Fruit fly (Drosophila melanogaster): ENCODE results near the gene Amt.
A peak's percentile ranks its signal among the peaks of the same experiment; 100 is the strongest.

Amt gene

DNA sequence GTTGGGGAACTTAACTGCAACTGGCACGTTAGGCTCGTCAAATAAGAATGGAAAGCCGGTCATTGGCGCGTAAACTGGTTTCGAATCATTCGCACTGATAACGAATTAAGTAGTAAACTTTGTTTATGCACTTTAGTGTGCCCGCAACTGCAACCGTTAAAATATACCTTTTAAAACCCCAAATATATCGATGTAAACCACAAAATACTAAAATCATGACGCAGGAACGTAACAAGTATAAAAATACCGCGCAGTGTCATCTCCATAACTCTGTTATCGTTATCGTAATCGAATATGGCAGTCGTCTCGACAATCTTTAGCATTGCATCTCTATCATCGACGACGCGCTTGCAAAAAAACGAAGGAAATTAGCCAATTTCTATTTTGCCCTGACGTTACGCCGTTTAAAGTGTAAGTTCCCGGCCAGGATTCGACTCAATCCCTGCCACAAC, 23.6 kb downstream of the Amt start, which contains the start of the genes CG31344 and Caf1-55 (continued):
- TF ChIP-seq CG2129 (GFP tag; IDR thresholded peaks at IDR 0.05; ENCODE audit: partially characterized antibody) = peak; percentile 65
- no peak for TF ChIP-seq nom (GFP tag; optimal IDR thresholded peaks at IDR 0.05)
- TF ChIP-seq Vsx1 (GFP tag; optimal IDR thresholded peaks at IDR 0.05) = peak; percentile 16
- TF ChIP-seq CG6791 (GFP tag; IDR thresholded peaks at IDR 0.05; ENCODE audit: partially characterized antibody) = peak; percentile 88
- TF ChIP-seq seq (GFP tag; IDR thresholded peaks at IDR 0.05) = no peak
- TF ChIP-seq unc-4 (GFP tag; IDR thresholded peaks at IDR 0.05; ENCODE audit: partially characterized antibody) = peak; percentile 84
- TF ChIP-seq CG9437 (GFP tag; optimal IDR thresholded peaks at IDR 0.05) = peak; percentile 79
- TF ChIP-seq CG9797 (GFP tag; optimal IDR thresholded peaks at IDR 0.05) = peak; percentile 91
- peak; percentile 93; the same call in 2 of the 4 replicates for TF ChIP-seq chinmo (GFP tag; IDR thresholded peaks at IDR 0.05; ENCODE audit: partially characterized antibody)
- TF ChIP-seq CG15073 (GFP tag; optimal IDR thresholded peaks at IDR 0.05) = no peak
- peak; percentile 61; the same call in 2 of the 3 replicates for TF ChIP-seq CG14860 (GFP tag; IDR thresholded peaks at IDR 0.05; ENCODE audit: partially characterized antibody)
- TF ChIP-seq abd-A (tag; optimal IDR thresholded peaks at IDR 0.05) = no peak
- no peak for TF ChIP-seq HHEX (GFP tag; optimal IDR thresholded peaks at IDR 0.05)
- TF ChIP-seq CG11696 (GFP tag; IDR thresholded peaks at IDR 0.05) = no peak
- no peak for TF ChIP-seq schlank (tag; optimal IDR thresholded peaks at IDR 0.05)
- TF ChIP-seq H2.0 (GFP tag; IDR thresholded peaks at IDR 0.05) = no peak
- TF ChIP-seq CG12071 (GFP tag; optimal IDR thresholded peaks at IDR 0.05) = no peak
- TF ChIP-seq Dref (GFP tag; IDR thresholded peaks at IDR 0.05) = peak; percentile 92
- no peak for TF ChIP-seq CG5245 (GFP tag; optimal IDR thresholded peaks at IDR 0.05)
- TF ChIP-seq CHES-1-like (GFP tag; optimal IDR thresholded peaks at IDR 0.05) = peak; percentile 71
- TF ChIP-seq HLH4C (GFP tag; IDR thresholded peaks at IDR 0.05; ENCODE audit: partially characterized antibody) = peak; percentile 89
- TF ChIP-seq CG2712 (tag; optimal IDR thresholded peaks at IDR 0.05) = peak; percentile 42
- no peak for TF ChIP-seq CG5180 (GFP tag; optimal IDR thresholded peaks at IDR 0.05)
- TF ChIP-seq CG9932 (GFP tag; IDR thresholded peaks at IDR 0.05) = peak; percentile 34; the same call in 1 of the 2 replicates
- TF ChIP-seq D19B (GFP tag; optimal IDR thresholded peaks at IDR 0.05) = no peak
- TF ChIP-seq fru (optimal IDR thresholded peaks at IDR 0.05) = no peak
- peak; percentile 9 for TF ChIP-seq jumu (GFP tag; optimal IDR thresholded peaks at IDR 0.05)
- TF ChIP-seq maf-S (GFP tag; optimal IDR thresholded peaks at IDR 0.05) = peak; percentile 12
- no peak for TF ChIP-seq TFAM (GFP tag; optimal IDR thresholded peaks at IDR 0.05)
- TF ChIP-seq CG1024 (GFP tag; IDR thresholded peaks at IDR 0.05) = no peak
- peak; percentile 28 for TF ChIP-seq Xbp1 (GFP tag; optimal IDR thresholded peaks at IDR 0.05)
- 0 out of 2 replicates have a peak, but pooled peaks have one; percentile 19 for TF ChIP-seq ato (GFP tag; IDR thresholded peaks at IDR 0.05; ENCODE audit: partially characterized antibody)
- TF ChIP-seq Ssrp (tag; optimal IDR thresholded peaks at IDR 0.05) = no peak
- TF ChIP-seq CG1647 (GFP tag; optimal IDR thresholded peaks at IDR 0.05) = no peak
- no peak for TF ChIP-seq CG3407 (GFP tag; optimal IDR thresholded peaks at IDR 0.05)
- TF ChIP-seq Med (GFP tag) = peak; percentile 74
- TF ChIP-seq exex (tag; optimal IDR thresholded peaks at IDR 0.05) = peak; percentile 33
- TF ChIP-seq sug (tag; optimal IDR thresholded peaks at IDR 0.05) = peak; percentile 56
- no peak for TF ChIP-seq CG10147 (GFP tag; optimal IDR thresholded peaks at IDR 0.05)
- peak; percentile 70 for TF ChIP-seq sens (GFP tag)
- TF ChIP-seq zen2 (GFP tag; IDR thresholded peaks at IDR 0.05; ENCODE audit: partially characterized antibody) = peak; percentile 76
- TF ChIP-seq pum (GFP tag; optimal IDR thresholded peaks at IDR 0.05) = no peak
- no peak for TF ChIP-seq oc (tag; optimal IDR thresholded peaks at IDR 0.05)
- TF ChIP-seq CG7963 (GFP tag; IDR thresholded peaks at IDR 0.05; ENCODE audit: partially characterized antibody) = peak; percentile 79; the same call in 2 of the 3 replicates
- peak; percentile 92 for TF ChIP-seq CG13287 (GFP tag; IDR thresholded peaks at IDR 0.05; ENCODE audit: partially characterized antibody)
- TF ChIP-seq PHDP (tag; optimal IDR thresholded peaks at IDR 0.05) = peak; percentile 25
- TF ChIP-seq CG1233 (GFP tag; optimal IDR thresholded peaks at IDR 0.05) = no peak
- no peak for TF ChIP-seq rib (GFP tag; IDR thresholded peaks at IDR 0.05)
- peak; percentile 32 for TF ChIP-seq CG15601 (tag; optimal IDR thresholded peaks at IDR 0.05)

Data from whole organism, embryonic.